Worm (Caenorhabditis elegans): ENCODE results near the gene grl-20.

The grl-20 gene

DNA sequence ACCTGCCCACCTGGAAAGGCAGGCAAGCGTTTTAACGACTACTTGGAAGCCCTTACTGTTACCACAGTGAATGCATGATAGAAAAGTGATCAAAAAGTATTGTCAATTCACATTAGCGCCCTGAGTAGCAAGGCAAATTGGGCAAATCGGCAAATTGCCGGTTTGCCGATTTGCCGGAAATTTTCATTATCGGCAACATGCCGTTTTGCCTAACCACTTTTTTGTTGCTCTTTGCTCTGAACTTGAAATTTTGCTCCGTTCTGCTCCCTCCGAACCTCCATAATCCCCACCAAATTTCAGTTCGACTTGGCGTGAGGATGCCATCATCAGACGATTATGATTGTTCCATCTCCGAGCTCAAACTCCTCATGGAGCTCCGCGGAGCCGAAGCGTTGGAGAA, 44.9 kb downstream of the grl-20 start, which contains the start of gene mca-2:
Gene mca-2, plus strand, starts transcription at position 301 of the 400 bp plus-strand sequence.
- TF ChIP-seq efl-1 (optimal IDR thresholded peaks at IDR 0.05) (no peak), efl-1 (GFP tag; optimal IDR thresholded peaks at IDR 0.05 in 1 of 2) (no peak), mep-1 (tag; optimal IDR thresholded peaks at IDR 0.05) (no peak), C16A3.4 (tag; optimal IDR thresholded peaks at IDR 0.05) (no peak), zip-4 (GFP tag; optimal IDR thresholded peaks at IDR 0.05) (no peak), irx-1 (tag; optimal IDR thresholded peaks at IDR 0.05) (no peak), nhr-12 (tag; optimal IDR thresholded peaks at IDR 0.05) (no peak), mdl-1 (tag; optimal IDR thresholded peaks at IDR 0.05) (no peak), lin-14 (GFP tag; optimal IDR thresholded peaks at IDR 0.05) (no peak)

DNA sequence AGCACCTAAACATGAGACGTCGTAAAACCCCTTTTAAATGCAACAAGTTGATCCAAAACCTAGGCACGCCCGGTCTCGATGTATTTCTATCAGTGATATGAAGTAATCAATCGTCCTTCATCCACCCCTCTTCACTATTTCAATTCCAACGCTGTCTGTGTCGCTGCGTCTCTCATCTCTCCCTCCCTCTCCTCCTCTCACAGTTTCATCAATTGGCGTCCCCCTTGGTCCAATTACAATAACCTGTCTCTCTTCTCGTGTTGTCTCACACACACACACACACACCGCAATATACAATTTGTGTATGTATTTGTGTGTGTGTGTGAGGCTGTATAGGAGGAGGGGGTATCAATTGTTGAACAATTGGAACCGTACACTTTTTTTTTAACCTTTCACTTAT, 45.5 kb downstream of the grl-20 start:
- TF ChIP-seq nhr-19 (GFP tag; conservative IDR thresholded peaks at IDR 0.05): no peak
- TF ChIP-seq snpc-4 (tag; optimal IDR thresholded peaks at IDR 0.05): no peak
- no peak for TF ChIP-seq nhr-28 (tag; optimal IDR thresholded peaks at IDR 0.05)
- TF ChIP-seq xbp-1 (tag; optimal IDR thresholded peaks at IDR 0.05): no peak
- TF ChIP-seq nhr-237 (tag; optimal IDR thresholded peaks at IDR 0.05): no peak
- no peak for TF ChIP-seq isw-1 (GFP tag; IDR thresholded peaks at IDR 0.05)
- peak; percentile 38 for TF ChIP-seq nhr-71 (tag; optimal IDR thresholded peaks at IDR 0.05)
- TF ChIP-seq lin-15B (tag; optimal IDR thresholded peaks at IDR 0.05): no peak
- no peak for TF ChIP-seq tlp-1 (tag; optimal IDR thresholded peaks at IDR 0.05)
- peak; percentile 1 for TF ChIP-seq unc-130 (tag; optimal IDR thresholded peaks at IDR 0.05)
- no peak for TF ChIP-seq jun-1 (tag; optimal IDR thresholded peaks at IDR 0.05)
- TF ChIP-seq hlh-4 (tag; optimal IDR thresholded peaks at IDR 0.05): no peak
- TF ChIP-seq unc-98 (GFP tag; IDR thresholded peaks at IDR 0.05): no peak
- TF ChIP-seq lir-3 (tag; optimal IDR thresholded peaks at IDR 0.05; ENCODE audit: poor library complexity): no peak
- TF ChIP-seq hlh-17 (GFP tag; optimal IDR thresholded peaks at IDR 0.05; ENCODE audit: borderline replicate concordance): no peak
- no peak for TF ChIP-seq ama-1 (optimal IDR thresholded peaks at IDR 0.05)
- no peak for TF ChIP-seq ztf-4 (tag; optimal IDR thresholded peaks at IDR 0.05)
- TF ChIP-seq pag-3 (tag; optimal IDR thresholded peaks at IDR 0.05; ENCODE audit: borderline replicate concordance, insufficient read depth): no peak
- TF ChIP-seq ceh-82 (tag; optimal IDR thresholded peaks at IDR 0.05): no peak
- no peak for TF ChIP-seq ceh-90 (tag; optimal IDR thresholded peaks at IDR 0.05)
- TF ChIP-seq egl-27 (tag; optimal IDR thresholded peaks at IDR 0.05): no peak
- TF ChIP-seq vab-15 (tag; optimal IDR thresholded peaks at IDR 0.05): peak; percentile 88
- no peak for TF ChIP-seq mef-2 (tag; optimal IDR thresholded peaks at IDR 0.05)
- peak in 1 of 2 experiments; percentile 40 for TF ChIP-seq lsy-2 (tag; optimal IDR thresholded peaks at IDR 0.05)
- TF ChIP-seq irx-1 (tag; optimal IDR thresholded peaks at IDR 0.05): no peak
- no peak for TF ChIP-seq unc-86 (tag; optimal IDR thresholded peaks at IDR 0.05)
- no peak for TF ChIP-seq tbx-2 (tag; optimal IDR thresholded peaks at IDR 0.05)
- TF ChIP-seq egl-13 (tag; optimal IDR thresholded peaks at IDR 0.05): no peak
- no peak for TF ChIP-seq nhr-76 (tag; optimal IDR thresholded peaks at IDR 0.05)
- TF ChIP-seq nhr-90 (tag; optimal IDR thresholded peaks at IDR 0.05; ENCODE audit: poor library complexity): peak; percentile 30
- TF ChIP-seq rnt-1 (tag; optimal IDR thresholded peaks at IDR 0.05): no peak
- TF ChIP-seq alr-1 (tag; optimal IDR thresholded peaks at IDR 0.05; ENCODE audit: borderline replicate concordance): no peak
- TF ChIP-seq F16B12.6 (tag; optimal IDR thresholded peaks at IDR 0.05): no peak
- no peak for TF ChIP-seq ztf-11 (tag; optimal IDR thresholded peaks at IDR 0.05)
- no peak for TF ChIP-seq sup-37 (GFP tag; optimal IDR thresholded peaks at IDR 0.05)
- TF ChIP-seq ets-5 (GFP tag; IDR thresholded peaks at IDR 0.05): no peak
- no peak for TF ChIP-seq fos-1 (tag; optimal IDR thresholded peaks at IDR 0.05)
- TF ChIP-seq grh-1 (GFP tag; IDR thresholded peaks at IDR 0.05): peak; percentile 33; the same call in 1 of the 2 replicates
- no peak for TF ChIP-seq nhr-12 (tag; optimal IDR thresholded peaks at IDR 0.05)
- no peak for TF ChIP-seq lin-39 (tag; optimal IDR thresholded peaks at IDR 0.05)
- TF ChIP-seq lin-35 (GFP tag; optimal IDR thresholded peaks at IDR 0.05): peak in 1 of 2 experiments; percentile 38
- no peak for TF ChIP-seq blmp-1 (tag; optimal IDR thresholded peaks at IDR 0.05)
- no peak for TF ChIP-seq ceh-8 (GFP tag; optimal IDR thresholded peaks at IDR 0.05)
- TF ChIP-seq lin-14 (GFP tag; optimal IDR thresholded peaks at IDR 0.05): peak; percentile 75
- TF ChIP-seq skn-1 (tag; optimal IDR thresholded peaks at IDR 0.05): no peak
- no peak for TF ChIP-seq C04F5.9 (tag; optimal IDR thresholded peaks at IDR 0.05)
- TF ChIP-seq mep-1 (tag; optimal IDR thresholded peaks at IDR 0.05): no peak
